Worm (Caenorhabditis elegans): ENCODE results near the gene F53F8.7.

ce11 chrV:20656626-20657025 is 41.5 kb downstream of the F53F8.7 start:
- TF ChIP-seq dao-5 (tag; optimal IDR thresholded peaks at IDR 0.05) (no peak), him-1 (tag; optimal IDR thresholded peaks at IDR 0.05) (no peak), W03F9.2 (tag; optimal IDR thresholded peaks at IDR 0.05) (no peak)
